Worm (Caenorhabditis elegans): ENCODE measurements around the gene H03E18.2.

H03E18.2 gene

DNA sequence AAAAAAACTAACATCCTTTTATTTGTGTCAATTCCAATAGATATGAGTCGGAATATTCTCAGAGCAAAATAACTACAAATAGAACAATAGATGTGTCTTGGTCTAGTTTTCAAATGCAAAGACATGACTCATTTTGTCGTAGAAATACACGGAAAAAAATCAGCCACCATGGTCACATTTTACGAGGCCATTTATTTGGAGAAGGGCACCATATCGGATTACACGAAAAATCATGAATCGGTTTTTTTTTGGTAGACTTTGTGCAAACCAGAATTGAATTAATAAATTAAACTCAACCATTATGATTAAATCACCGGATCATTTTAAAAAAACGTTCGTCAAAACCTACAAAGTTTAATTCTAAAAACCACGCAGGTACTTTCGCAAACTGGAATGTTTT is at the start of gene H03E18.2:
TSS of gene H03E18.2 (minus strand) at position 101 of the 400 bp plus-strand sequence.
- TF ChIP-seq C06A6.2 (GFP tag; conservative IDR thresholded peaks at IDR 0.05): no peak

DNA sequence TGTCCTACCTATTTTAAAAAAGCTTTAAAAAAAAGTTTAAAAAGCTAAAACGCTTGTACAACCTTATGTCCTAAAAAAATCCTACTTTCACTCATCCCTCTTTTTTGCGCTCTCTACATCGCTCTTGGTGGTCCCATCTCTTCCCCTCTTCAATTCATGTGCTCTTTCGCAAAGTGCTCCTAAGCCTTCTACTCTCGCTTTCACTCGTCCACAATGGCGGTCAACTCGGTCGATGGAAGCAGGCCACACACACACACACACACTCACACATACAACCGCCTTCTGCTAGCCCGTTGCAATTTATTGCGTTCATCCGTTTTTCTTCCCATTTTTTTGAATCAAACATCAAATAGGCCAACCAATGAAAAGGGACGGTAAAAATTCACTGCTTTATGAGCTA is 48.9 kb upstream of the H03E18.2 start:
- TF ChIP-seq zfh-2 (GFP tag; conservative IDR thresholded peaks at IDR 0.05) (0 out of 2 replicates have a peak, but pooled peaks have one; percentile 15), F33H1.4 (GFP tag; IDR thresholded peaks at IDR 0.05) (no peak), ceh-27 (GFP tag; optimal IDR thresholded peaks at IDR 0.05) (peak; percentile 26), attf-5 (GFP tag; optimal IDR thresholded peaks at IDR 0.05) (no peak), ztf-18 (tag; optimal IDR thresholded peaks at IDR 0.05) (no peak)

DNA sequence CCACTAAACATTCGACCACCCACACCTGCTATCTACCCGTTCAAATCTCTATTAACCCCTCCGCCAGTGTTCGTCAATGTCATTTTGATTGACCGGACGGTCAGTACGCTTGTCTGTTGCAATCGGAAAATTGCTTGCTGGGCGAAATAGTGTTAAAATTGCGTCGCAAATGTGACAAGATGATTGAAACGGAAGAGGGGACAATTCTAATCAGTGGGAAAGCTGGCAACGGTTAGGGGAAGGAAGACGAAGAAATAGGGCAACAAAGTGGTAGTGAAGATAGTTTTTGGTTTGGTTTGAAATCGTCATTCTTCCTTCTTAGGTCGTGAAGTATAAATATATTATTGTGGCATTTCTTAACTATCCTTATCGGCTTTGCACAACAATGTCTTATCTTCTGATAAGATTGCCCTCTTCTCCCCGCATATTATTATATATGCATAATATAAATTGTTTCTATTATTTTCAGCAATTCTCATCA is 48.2 kb upstream of the H03E18.2 start:
- TF ChIP-seq unc-62 (GFP tag; optimal IDR thresholded peaks at IDR 0.05) (no peak), lin-26 (GFP tag; IDR thresholded peaks at IDR 0.05) (no peak), let-607 (tag; optimal IDR thresholded peaks at IDR 0.05) (peak in 1 of 2 experiments; percentile 23), dox-1 (GFP tag; IDR thresholded peaks at IDR 0.05) (peak; percentile 73), ets-4 (GFP tag; optimal IDR thresholded peaks at IDR 0.05) (peak; percentile 78), him-1 (tag; optimal IDR thresholded peaks at IDR 0.05) (no peak), atf-7 (tag; optimal IDR thresholded peaks at IDR 0.05) (peak; percentile 4), nhr-80 (tag; optimal IDR thresholded peaks at IDR 0.05) (peak; percentile 90), lsy-27 (tag; optimal IDR thresholded peaks at IDR 0.05; ENCODE audit: borderline replicate concordance, insufficient read depth) (no peak)

DNA sequence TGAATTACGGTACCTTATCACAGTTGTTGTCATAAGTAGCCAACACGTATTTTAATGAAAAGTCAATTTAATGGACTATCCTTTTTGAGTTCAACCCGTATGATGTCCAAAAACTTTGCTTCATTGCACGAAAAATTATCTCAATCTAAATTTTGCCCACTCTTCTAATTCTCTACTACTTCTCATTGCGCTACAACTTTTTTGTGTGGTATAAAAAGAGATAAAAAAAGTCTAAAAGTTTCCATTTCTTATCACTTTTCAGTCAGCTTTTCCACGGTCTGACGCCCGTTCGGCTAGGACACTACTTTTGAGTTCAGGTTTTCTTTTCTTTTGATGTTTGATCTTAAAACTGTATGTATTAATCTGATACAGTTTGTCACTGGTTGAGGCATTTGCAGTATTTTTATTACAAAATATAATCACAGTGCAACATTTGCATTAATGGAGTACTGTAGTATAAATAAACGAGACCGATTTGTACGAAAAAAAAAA is 47.6 kb upstream of the H03E18.2 start:
- TF ChIP-seq mel-28 (tag; optimal IDR thresholded peaks at IDR 0.05; ENCODE audit: borderline replicate concordance) (no peak), F49E8.2 (tag; optimal IDR thresholded peaks at IDR 0.05; ENCODE audit: insufficient read depth) (no peak), rcor-1 (GFP tag; IDR thresholded peaks at IDR 0.05) (no peak), athp-1 (tag; optimal IDR thresholded peaks at IDR 0.05) (no peak), tlf-1 (GFP tag; optimal IDR thresholded peaks at IDR 0.05) (no peak), snpc-4 (GFP tag; optimal IDR thresholded peaks at IDR 0.05) (no peak), snpc-4 (tag; optimal IDR thresholded peaks at IDR 0.05) (no peak), K11D2.4 (GFP tag; IDR thresholded peaks at IDR 0.05) (no peak), cebp-2 (GFP tag; IDR thresholded peaks at IDR 0.05) (no peak)

DNA sequence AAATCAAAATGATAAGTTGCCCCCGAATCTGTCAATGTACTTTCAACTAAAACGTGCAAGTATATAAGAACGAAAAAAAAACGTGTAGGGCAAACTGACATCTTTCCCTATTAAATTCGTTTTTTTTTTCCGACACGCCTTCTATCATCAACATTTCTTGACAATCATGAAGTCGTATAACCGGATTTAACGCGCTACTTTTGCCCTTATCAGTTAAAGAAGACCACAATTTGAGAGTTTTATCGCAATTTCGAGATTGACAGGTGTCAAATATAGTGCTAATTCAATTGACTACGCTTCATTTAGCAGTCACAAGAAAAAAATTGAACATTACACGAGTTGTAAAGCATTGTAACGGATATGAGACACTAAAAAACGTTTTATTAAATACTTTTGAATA is 46.9 kb upstream of the H03E18.2 start:
- TF ChIP-seq sdz-38 (tag; optimal IDR thresholded peaks at IDR 0.05) (no peak), lsl-1 (GFP tag; optimal IDR thresholded peaks at IDR 0.05) (no peak), ets-4 (GFP tag; optimal IDR thresholded peaks at IDR 0.05) (peak; percentile 99), lsy-27 (tag; optimal IDR thresholded peaks at IDR 0.05; ENCODE audit: borderline replicate concordance, insufficient read depth) (no peak), lin-40 (tag; optimal IDR thresholded peaks at IDR 0.05) (peak; percentile 34), rpc-1 (optimal IDR thresholded peaks at IDR 0.05) (no peak), rpc-1 (tag; optimal IDR thresholded peaks at IDR 0.05) (no peak), pha-4 (tag; optimal IDR thresholded peaks at IDR 0.05) (peak; percentile 12), unc-62 (GFP tag; optimal IDR thresholded peaks at IDR 0.05) (peak; percentile 89), let-607 (tag; optimal IDR thresholded peaks at IDR 0.05) (peak; percentile 45 to 55), nhr-80 (tag; optimal IDR thresholded peaks at IDR 0.05) (peak; percentile 79), die-1 (tag; optimal IDR thresholded peaks at IDR 0.05) (no peak), nfya-1 (tag; optimal IDR thresholded peaks at IDR 0.05; ENCODE audit: borderline replicate concordance, insufficient read depth) (no peak), atf-7 (tag; optimal IDR thresholded peaks at IDR 0.05) (peak; percentile 24), bed-1 (GFP tag; IDR thresholded peaks at IDR 0.05) (no peak), ceh-79 (tag; optimal IDR thresholded peaks at IDR 0.05) (no peak), tbx-9 (tag; optimal IDR thresholded peaks at IDR 0.05; ENCODE audit: borderline replicate concordance) (no peak), F33H1.4 (GFP tag; IDR thresholded peaks at IDR 0.05) (no peak), tbp1 (GFP tag; optimal IDR thresholded peaks at IDR 0.05) (peak; percentile 20), hmg-1.2 (GFP tag; IDR thresholded peaks at IDR 0.05) (no peak), sptf-2 (GFP tag; optimal IDR thresholded peaks at IDR 0.05) (no peak), unc-130 (GFP tag; optimal IDR thresholded peaks at IDR 0.05) (no peak), egl-18 (GFP tag; IDR thresholded peaks at IDR 0.05) (no peak)
